Worm (Caenorhabditis elegans): ENCODE results near the gene C34D4.10.

C34D4.10 gene

ce11 chrIV:7152409-7152808 lies 31.2 kb upstream of the C34D4.10 start, which contains the start of gene col-113:
TSS of gene col-113 (minus strand) at chrIV:7152509.
- no peak for TF ChIP-seq ref-1 (GFP tag; conservative IDR thresholded peaks at IDR 0.05)
- TF ChIP-seq flt-1 (GFP tag; IDR thresholded peaks at IDR 0.05), result no peak
- TF ChIP-seq ztf-29 (GFP tag; IDR thresholded peaks at IDR 0.05), result no peak
- no peak for TF ChIP-seq ztf-23 (GFP tag; IDR thresholded peaks at IDR 0.05)

ce11 chrIV:7149020-7149601 lies 27.9 kb upstream of the C34D4.10 start, which contains the start of gene C34D4.4:
TSS of gene C34D4.4 (plus strand) at chrIV:7149361.
- TF ChIP-seq tab-1 (GFP tag; IDR thresholded peaks at IDR 0.05) (no peak), klf-2 (GFP tag; conservative IDR thresholded peaks at IDR 0.05) (no peak), ztf-29 (GFP tag; IDR thresholded peaks at IDR 0.05) (no peak), cog-1 (tag; optimal IDR thresholded peaks at IDR 0.05) (no peak), ref-1 (GFP tag; conservative IDR thresholded peaks at IDR 0.05) (no peak), med-1 (GFP tag; optimal IDR thresholded peaks at IDR 0.05; ENCODE audit: insufficient read depth) (no peak), T22C8.4 (GFP tag; IDR thresholded peaks at IDR 0.05) (no peak), ztf-23 (GFP tag; IDR thresholded peaks at IDR 0.05) (no peak), flt-1 (GFP tag; IDR thresholded peaks at IDR 0.05) (no peak)

ce11 chrIV:7147722-7148121 lies 26.5 kb upstream of the C34D4.10 start:
- TF ChIP-seq cog-1 (tag; optimal IDR thresholded peaks at IDR 0.05) (no peak), flt-1 (GFP tag; IDR thresholded peaks at IDR 0.05) (no peak), ztf-23 (GFP tag; IDR thresholded peaks at IDR 0.05) (no peak), ztf-29 (GFP tag; IDR thresholded peaks at IDR 0.05) (no peak), med-1 (GFP tag; optimal IDR thresholded peaks at IDR 0.05; ENCODE audit: insufficient read depth) (no peak)

ce11 chrIV:7144670-7145257 lies 23.6 kb upstream of the C34D4.10 start, which contains the start of gene hecd-1:
TSS of gene hecd-1 (minus strand) at chrIV:7144720.
- TF ChIP-seq flt-1 (GFP tag; IDR thresholded peaks at IDR 0.05) (no peak), cog-1 (tag; optimal IDR thresholded peaks at IDR 0.05) (no peak), med-1 (GFP tag; optimal IDR thresholded peaks at IDR 0.05; ENCODE audit: insufficient read depth) (no peak), ztf-29 (GFP tag; IDR thresholded peaks at IDR 0.05) (no peak), klf-2 (GFP tag; conservative IDR thresholded peaks at IDR 0.05) (no peak), ztf-23 (GFP tag; IDR thresholded peaks at IDR 0.05) (no peak), T22C8.4 (GFP tag; IDR thresholded peaks at IDR 0.05) (no peak), ref-1 (GFP tag; conservative IDR thresholded peaks at IDR 0.05) (no peak)

- TF ChIP-seq flt-1 (GFP tag; IDR thresholded peaks at IDR 0.05), result no peak
- no peak for TF ChIP-seq ztf-29 (GFP tag; IDR thresholded peaks at IDR 0.05)
- TF ChIP-seq med-1 (GFP tag; optimal IDR thresholded peaks at IDR 0.05; ENCODE audit: insufficient read depth), result no peak
- TF ChIP-seq klf-2 (GFP tag; conservative IDR thresholded peaks at IDR 0.05), result no peak
Measured at ce11 chrIV:7139143-7139542, 17.9 kb upstream of the C34D4.10 start.

ce11 chrIV:7133983-7134382 lies 12.8 kb upstream of the C34D4.10 start, which contains the start of gene mutd-1:
TSS of gene mutd-1 (minus strand) at chrIV:7134083.
- TF ChIP-seq flt-1 (GFP tag; IDR thresholded peaks at IDR 0.05) (no peak), tab-1 (GFP tag; IDR thresholded peaks at IDR 0.05) (no peak), ztf-29 (GFP tag; IDR thresholded peaks at IDR 0.05) (no peak), cog-1 (tag; optimal IDR thresholded peaks at IDR 0.05) (no peak), klf-2 (GFP tag; conservative IDR thresholded peaks at IDR 0.05) (no peak)

- peak; percentile 42; the same call in 1 of the 2 replicates for TF ChIP-seq T22C8.4 (GFP tag; IDR thresholded peaks at IDR 0.05)
- TF ChIP-seq med-1 (GFP tag; optimal IDR thresholded peaks at IDR 0.05; ENCODE audit: insufficient read depth), result no peak
Measured at ce11 chrIV:7133140-7133539, 11.9 kb upstream of the C34D4.10 start, which contains the start of gene cyn-12. TSS of gene cyn-12 (minus strand) at chrIV:7133217.

- TF ChIP-seq T22C8.4 (GFP tag; IDR thresholded peaks at IDR 0.05), result no peak
- TF ChIP-seq ref-1 (GFP tag; conservative IDR thresholded peaks at IDR 0.05), result no peak
- TF ChIP-seq tab-1 (GFP tag; IDR thresholded peaks at IDR 0.05), result no peak
- no peak for TF ChIP-seq flt-1 (GFP tag; IDR thresholded peaks at IDR 0.05)
- TF ChIP-seq med-1 (GFP tag; optimal IDR thresholded peaks at IDR 0.05; ENCODE audit: insufficient read depth), result no peak
- no peak for TF ChIP-seq ztf-23 (GFP tag; IDR thresholded peaks at IDR 0.05)
- TF ChIP-seq cog-1 (tag; optimal IDR thresholded peaks at IDR 0.05), result no peak
- TF ChIP-seq klf-2 (GFP tag; conservative IDR thresholded peaks at IDR 0.05), result no peak
- no peak for TF ChIP-seq ztf-29 (GFP tag; IDR thresholded peaks at IDR 0.05)
Measured at ce11 chrIV:7131780-7132179, 10.6 kb upstream of the C34D4.10 start, which contains the start of gene grsp-3. TSS of gene grsp-3 (minus strand) at chrIV:7131928.

ce11 chrIV:7114599-7114998 lies 6.6 kb downstream of the C34D4.10 start, which contains the start of gene nas-8:
TSS of gene nas-8 (plus strand) at chrIV:7114899.
- no peak for TF ChIP-seq T22C8.4 (GFP tag; IDR thresholded peaks at IDR 0.05)
- TF ChIP-seq ztf-23 (GFP tag; IDR thresholded peaks at IDR 0.05), result no peak
- no peak for TF ChIP-seq ztf-29 (GFP tag; IDR thresholded peaks at IDR 0.05)
- no peak for TF ChIP-seq flt-1 (GFP tag; IDR thresholded peaks at IDR 0.05)
- no peak for TF ChIP-seq ref-1 (GFP tag; conservative IDR thresholded peaks at IDR 0.05)

ce11 chrIV:7111354-7111753 lies 9.9 kb downstream of the C34D4.10 start, which contains the start of the genes ZC477.7 and ssq-3:
TSS of gene ZC477.7 (minus strand) at chrIV:7111454.
TSS of gene ssq-3 (plus strand) at chrIV:7111604.
- no peak for TF ChIP-seq tab-1 (GFP tag; IDR thresholded peaks at IDR 0.05)
- TF ChIP-seq ztf-29 (GFP tag; IDR thresholded peaks at IDR 0.05), result no peak
- no peak for TF ChIP-seq med-1 (GFP tag; optimal IDR thresholded peaks at IDR 0.05; ENCODE audit: insufficient read depth)
- no peak for TF ChIP-seq T22C8.4 (GFP tag; IDR thresholded peaks at IDR 0.05)
- no peak for TF ChIP-seq flt-1 (GFP tag; IDR thresholded peaks at IDR 0.05)
- TF ChIP-seq ztf-23 (GFP tag; IDR thresholded peaks at IDR 0.05), result no peak
